Fruit fly (Drosophila melanogaster) Kc167 (cell line): ENCODE results near the gene sosie.

Experiments
- Myc ChIP-seq: fragments of >200 bp; optimal IDR thresholded peaks from 2 replicates; lab custom pipeline; 2017; ENCODE audit warnings: missing external identifiers
- Sin3A ChIP-seq: fragments of >200 bp; optimal IDR thresholded peaks from 2 replicates; lab custom pipeline; 2018; ENCODE audit warnings: missing external identifiers
- h ChIP-seq: fragments of >200 bp; optimal IDR thresholded peaks from 3 replicates; lab custom pipeline; 2018; ENCODE audit warnings: missing external identifiers
- insv ChIP-seq: fragments of >200 bp; optimal IDR thresholded peaks from 3 replicates; lab custom pipeline; 2018; ENCODE audit warnings: missing external identifiers
- psq ChIP-seq: fragments of >200 bp; optimal IDR thresholded peaks from 2 replicates; lab custom pipeline; 2017; ENCODE audit warnings: missing external identifiers
- ttk ChIP-seq: sonication (Bioruptor generic); optimal IDR thresholded peaks from 2 replicates; lab custom pipeline; 2017; ENCODE audit warnings: missing external identifiers

- TF ChIP-seq ttk (no peak), psq (lab: Kevin White, UChicago) (no peak), Myc (lab: Kevin White, UChicago) (no peak), insv (no peak), Sin3A (no peak), h (lab: Kevin White, UChicago) (no peak)
Observed at dm6 chr3R:24805048-24805447, 28.7 kb upstream of the sosie start, which contains the start of gene polybromo.
